Worm (Caenorhabditis elegans) whole organism, L2 larva: ENCODE data around the gene acs-21.

ENCODE experiments used
- R02D3.7 ChIP-seq: fragments of 150-350 bp; optimal IDR thresholded peaks from 2 replicates; lab custom pipeline; 2014; ENCODE audit warnings: missing biosample characterization, missing genetic modification characterization
- Y55F3AM.14 ChIP-seq: fragments of 200-800 bp; sonication (Bioruptor generic); optimal IDR thresholded peaks from 2 replicates; lab custom pipeline; 2018; ENCODE audit warnings: mild to moderate bottlenecking, missing genetic modification characterization, missing compliant biosample characterization
- ZK546.5 ChIP-seq: sonication (generic microtip); optimal IDR thresholded peaks from 2 replicates; lab custom pipeline; 2017; ENCODE audit warnings: missing biosample characterization, missing genetic modification characterization
- aly-2 ChIP-seq: fragments of 150-350 bp; optimal IDR thresholded peaks from 2 replicates; lab custom pipeline; 2014; ENCODE audit warnings: missing biosample characterization, missing genetic modification characterization
- ama-1 ChIP-seq: fragments of 150-350 bp; optimal IDR thresholded peaks from 2 replicates; lab custom pipeline; 2018; ENCODE audit warnings: inconsistent platforms
- blmp-1 ChIP-seq: sonication (generic microtip); optimal IDR thresholded peaks from 2 replicates; lab custom pipeline; 2017; ENCODE audit warnings: missing genetic modification characterization, mild to moderate bottlenecking, missing compliant biosample characterization, antibody characterized with exemption, moderate library complexity; ENCODE audit not compliant: insufficient read depth
- ceh-16 ChIP-seq: fragments of 150-350 bp; optimal IDR thresholded peaks from 2 replicates; lab custom pipeline; 2014; ENCODE audit warnings: missing biosample characterization, missing genetic modification characterization
- ceh-82 ChIP-seq: fragments of 150-350 bp; optimal IDR thresholded peaks from 2 replicates; lab custom pipeline; 2014; ENCODE audit warnings: missing biosample characterization, missing genetic modification characterization
- dmd-4 ChIP-seq: sonication (generic microtip); optimal IDR thresholded peaks from 2 replicates; lab custom pipeline; 2017; ENCODE audit warnings: missing biosample characterization, missing genetic modification characterization
- elt-3 ChIP-seq: sonication (generic microtip); optimal IDR thresholded peaks from 2 replicates; lab custom pipeline; 2017; ENCODE audit warnings: missing biosample characterization, missing genetic modification characterization
- fos-1 ChIP-seq: fragments of 150-350 bp; optimal IDR thresholded peaks from 2 replicates; lab custom pipeline; 2014; ENCODE audit warnings: missing biosample characterization, missing genetic modification characterization
- gmeb-1 ChIP-seq: fragments of 150-350 bp; optimal IDR thresholded peaks from 2 replicates; lab custom pipeline; 2014; ENCODE audit warnings: missing biosample characterization, missing genetic modification characterization
- lin-11 ChIP-seq: fragments of 150-350 bp; sonication (generic microtip); optimal IDR thresholded peaks from 2 replicates; lab custom pipeline; 2014; ENCODE audit warnings: missing biosample characterization, missing genetic modification characterization, inconsistent platforms, mixed read lengths
- lin-13 ChIP-seq: fragments of 150-350 bp; optimal IDR thresholded peaks from 2 replicates; lab custom pipeline; 2014; ENCODE audit warnings: missing biosample characterization, missing genetic modification reagents, missing genetic modification characterization
- lin-39 ChIP-seq: fragments of 150-350 bp; optimal IDR thresholded peaks from 2 replicates; lab custom pipeline; 2014; ENCODE audit warnings: missing biosample characterization, missing genetic modification reagents, missing genetic modification characterization
- lsy-2 ChIP-seq, 2 experiments: fragments of 150-350 bp in 1 of 2; sonication (generic microtip) in 1 of 2; optimal IDR thresholded peaks; 2 replicates each; lab custom pipeline; 2014 to 2017; ENCODE audit warnings: missing biosample characterization in 2 of 2, missing genetic modification characterization in 2 of 2
- mab-5 ChIP-seq: fragments of 150-350 bp; optimal IDR thresholded peaks from 2 replicates; lab custom pipeline; 2014; ENCODE audit warnings: missing biosample characterization, missing genetic modification characterization
- mbf-1 ChIP-seq: sonication (generic microtip); optimal IDR thresholded peaks from 2 replicates; lab custom pipeline; 2017; ENCODE audit warnings: missing biosample characterization, missing genetic modification characterization
- mdl-1 ChIP-seq, 2 experiments: fragments of 150-350 bp in 1 of 2; sonication (generic microtip) in 1 of 2; optimal IDR thresholded peaks; 2 replicates each; lab custom pipeline; 2017; ENCODE audit warnings: missing biosample characterization in 2 of 2, missing genetic modification characterization in 2 of 2
- nhr-11 ChIP-seq: fragments of 150-350 bp; optimal IDR thresholded peaks from 2 replicates; lab custom pipeline; 2014; ENCODE audit warnings: missing biosample characterization, missing genetic modification characterization
- nhr-12 ChIP-seq: fragments of 150-350 bp; optimal IDR thresholded peaks from 2 replicates; lab custom pipeline; 2014; ENCODE audit warnings: missing biosample characterization, missing genetic modification characterization
- nhr-129 ChIP-seq: fragments of 150-350 bp; optimal IDR thresholded peaks from 2 replicates; lab custom pipeline; 2014; ENCODE audit warnings: missing biosample characterization, missing genetic modification characterization
- nhr-21 ChIP-seq: fragments of 150-350 bp; optimal IDR thresholded peaks from 2 replicates; lab custom pipeline; 2014; ENCODE audit warnings: missing biosample characterization, missing genetic modification characterization
- nhr-23 ChIP-seq: fragments of 150-350 bp; optimal IDR thresholded peaks from 2 replicates; lab custom pipeline; 2014; ENCODE audit warnings: missing biosample characterization, missing genetic modification reagents, missing genetic modification characterization
- nhr-6 ChIP-seq: fragments of 150-350 bp; optimal IDR thresholded peaks from 2 replicates; lab custom pipeline; 2014; ENCODE audit warnings: missing biosample characterization, missing genetic modification characterization
- nhr-77 ChIP-seq: fragments of 150-350 bp; optimal IDR thresholded peaks from 2 replicates; lab custom pipeline; 2014; ENCODE audit warnings: missing biosample characterization, missing genetic modification characterization
- sem-4 ChIP-seq: fragments of 150-350 bp; optimal IDR thresholded peaks from 2 replicates; lab custom pipeline; 2014; ENCODE audit warnings: missing biosample characterization, missing genetic modification reagents, missing genetic modification characterization
- sma-3 ChIP-seq: sonication (generic microtip); optimal IDR thresholded peaks from 2 replicates; lab custom pipeline; 2016; ENCODE audit warnings: missing genetic modification reagents, missing genetic modification characterization, missing compliant biosample characterization
- unc-55 ChIP-seq: fragments of 150-350 bp; sonication (generic microtip); optimal IDR thresholded peaks from 3 replicates; lab custom pipeline; 2014; ENCODE audit warnings: missing biosample characterization, missing genetic modification reagents, missing genetic modification characterization
- unc-62 ChIP-seq: fragments of 150-350 bp; optimal IDR thresholded peaks from 2 replicates; lab custom pipeline; 2014; ENCODE audit warnings: missing biosample characterization, missing genetic modification reagents, missing genetic modification characterization
- zag-1 ChIP-seq: fragments of 150-350 bp; optimal IDR thresholded peaks from 2 replicates; lab custom pipeline; 2014; ENCODE audit warnings: missing biosample characterization, missing genetic modification characterization
- ztf-1 ChIP-seq: fragments of 200-800 bp; sonication (Bioruptor generic); conservative IDR thresholded peaks from 2 replicates; pipeline ENCODE4 v1.3.6; 2022; ENCODE audit warnings: missing genetic modification characterization, missing compliant biosample characterization
- ztf-11 ChIP-seq: sonication (generic microtip); optimal IDR thresholded peaks from 2 replicates; lab custom pipeline; 2017; ENCODE audit warnings: missing biosample characterization, missing genetic modification characterization
- ztf-4 ChIP-seq: fragments of 150-350 bp; optimal IDR thresholded peaks from 2 replicates; lab custom pipeline; 2014; ENCODE audit warnings: missing biosample characterization, missing genetic modification characterization

Gene acs-21

DNA sequence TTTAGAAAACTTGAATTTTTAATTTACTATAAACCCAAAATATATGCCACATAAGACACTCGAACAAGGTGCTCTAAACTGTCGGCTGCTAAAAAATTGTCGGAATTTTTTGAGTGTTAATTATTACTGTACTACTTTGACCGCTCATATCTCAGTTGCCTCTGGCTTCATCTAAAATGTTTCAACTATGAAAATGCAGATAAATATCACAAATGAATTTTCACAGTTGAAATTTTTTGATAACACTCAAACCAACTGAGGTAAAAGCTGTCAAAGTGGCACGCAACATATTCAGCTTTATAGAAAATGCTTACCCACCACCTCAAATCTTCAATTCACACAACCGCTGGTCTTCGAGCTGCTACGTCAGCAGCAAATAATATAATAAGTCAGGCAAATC lies at the start of gene acs-21:
Gene acs-21, plus strand, starts transcription at position 301 of the 400 bp plus-strand sequence.
- TF ChIP-seq sem-4 (no peak), unc-55 (no peak), mab-5 (tag; lab: Kevin White, UChicago) (no peak), nhr-77 (tag; lab: Kevin White, UChicago) (no peak), lin-13 (GFP tag; lab: Kevin White, UChicago) (no peak), nhr-12 (tag; lab: Kevin White, UChicago) (no peak), mdl-1 (tag; optimal IDR thresholded peaks at IDR 0.05; lab: Kevin White, UChicago) (no peak), dmd-4 (tag; lab: Kevin White, UChicago) (no peak)
- TF ChIP-seq, all 48 proteins: peak for 0

DNA sequence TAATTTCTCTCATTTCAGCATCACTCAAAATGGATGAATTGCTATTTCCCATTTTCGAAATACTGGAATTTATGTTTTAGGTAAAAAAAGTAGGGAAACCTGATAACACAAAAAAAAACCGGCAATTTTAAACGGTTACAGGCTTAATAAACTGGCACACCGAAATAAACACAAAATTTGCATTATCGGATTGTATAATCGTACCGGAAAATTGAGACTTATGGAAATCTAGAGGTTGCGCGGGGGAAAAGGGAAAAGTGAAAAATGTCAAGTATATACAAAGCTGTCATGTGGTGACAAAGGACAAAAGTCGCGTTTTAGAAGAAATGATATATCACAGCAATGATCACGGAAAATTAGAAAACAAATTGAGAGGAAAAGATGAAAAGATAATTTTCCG lies 49.6 kb upstream of the acs-21 start, which contains the start of gene chpf-2:
Gene chpf-2, minus strand, starts transcription at position 101 of the 400 bp plus-strand sequence.
- TF ChIP-seq fos-1 (no peak), ceh-16 (no peak), nhr-6 (tag; lab: Kevin White, UChicago) (no peak), ztf-1 (GFP tag; lab: Robert Waterston, UW) (no peak), ztf-11 (tag; lab: Kevin White, UChicago) (no peak)

DNA sequence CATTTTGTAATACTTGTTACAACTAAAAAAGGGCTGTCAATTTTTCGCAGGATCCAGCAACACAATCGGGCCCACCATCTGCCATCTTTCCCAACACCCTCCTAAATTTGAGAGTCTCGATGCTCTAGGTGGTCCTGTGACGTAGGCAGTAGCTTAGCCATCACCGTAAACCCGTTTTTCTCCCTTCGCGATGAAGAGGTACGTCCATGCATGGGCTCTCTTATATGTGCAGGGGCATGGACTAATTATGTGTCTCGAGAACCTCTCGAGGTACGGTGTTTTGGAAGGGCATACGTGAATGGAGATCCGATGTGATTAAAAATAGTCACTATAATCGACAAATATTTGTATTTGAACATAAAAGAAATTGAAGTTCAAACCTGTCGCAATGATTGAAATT lies 47.9 kb upstream of the acs-21 start:
- TF ChIP-seq nhr-129 (tag; lab: Kevin White, UChicago): no peak
- no peak for TF ChIP-seq nhr-77 (tag; lab: Kevin White, UChicago)
- no peak for TF ChIP-seq R02D3.7 (tag; lab: Kevin White, UChicago)
- TF ChIP-seq ztf-1 (GFP tag; lab: Robert Waterston, UW): no peak
- no peak for TF ChIP-seq ceh-82
- no peak for TF ChIP-seq lin-11 (tag; lab: Kevin White, UChicago)
- no peak for TF ChIP-seq mbf-1 (tag; lab: Kevin White, UChicago)
- no peak for TF ChIP-seq fos-1
- TF ChIP-seq sma-3 (GFP tag; lab: Kevin White, UChicago): no peak
- TF ChIP-seq aly-2 (tag; lab: Kevin White, UChicago): no peak
- TF ChIP-seq ama-1: no peak
- no peak for TF ChIP-seq dmd-4 (tag; lab: Kevin White, UChicago)
- TF ChIP-seq nhr-23 (tag; lab: Kevin White, UChicago): no peak
- no peak for TF ChIP-seq lin-13 (GFP tag; lab: Kevin White, UChicago)
- TF ChIP-seq nhr-6 (tag; lab: Kevin White, UChicago): no peak
- TF ChIP-seq lsy-2 (tag; optimal IDR thresholded peaks at IDR 0.05; lab: Kevin White, UChicago): no peak
- TF ChIP-seq nhr-21 (tag; lab: Kevin White, UChicago): no peak

DNA sequence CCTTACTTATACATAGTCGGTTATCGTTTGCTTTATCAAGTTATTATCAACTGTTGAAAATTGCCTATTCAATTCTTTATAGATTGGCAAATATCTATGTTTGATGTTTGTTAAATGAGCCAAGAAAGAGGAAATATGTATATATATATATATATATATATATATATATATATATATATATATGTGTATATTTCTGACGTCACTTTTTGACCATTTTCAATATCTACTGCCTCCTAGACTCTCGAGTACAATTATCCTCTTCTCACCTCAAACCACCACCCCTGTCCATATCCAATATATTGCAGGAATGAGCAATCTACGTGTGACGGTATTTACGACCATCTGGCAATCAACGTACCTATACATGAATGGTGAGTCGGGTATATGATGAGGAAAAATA lies 44.0 kb upstream of the acs-21 start, which contains the start of gene F59D6.1:
Gene F59D6.1, plus strand, starts transcription at position 301 of the 400 bp plus-strand sequence.
- TF ChIP-seq unc-62 (GFP tag; lab: Kevin White, UChicago) (no peak), elt-3 (tag; lab: Kevin White, UChicago) (no peak)

DNA sequence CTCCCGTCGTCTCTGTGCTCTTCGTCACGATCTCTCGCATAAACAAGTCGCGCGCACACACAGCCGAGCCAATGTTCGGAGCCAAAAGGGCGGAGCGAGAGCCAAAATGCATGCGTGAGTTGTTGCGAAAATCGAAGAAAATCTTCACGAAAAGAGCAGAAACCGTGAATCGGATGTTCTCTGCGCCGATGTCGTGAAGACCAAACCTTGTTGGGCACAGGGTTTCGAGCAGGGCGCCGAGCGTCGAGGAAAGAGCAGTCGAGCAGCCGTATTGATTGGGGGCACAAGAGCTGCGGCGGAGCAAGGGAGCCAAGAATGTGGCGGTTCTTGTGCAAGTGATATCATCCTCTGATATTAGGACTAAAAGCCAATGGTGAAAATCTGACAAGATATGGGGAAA lies 42.5 kb upstream of the acs-21 start:
- TF ChIP-seq lin-39 (no peak), gmeb-1 (tag; lab: Kevin White, UChicago) (no peak), ceh-16 (no peak), mab-5 (tag; lab: Kevin White, UChicago) (no peak), fos-1 (no peak), Y55F3AM.14 (no peak), nhr-6 (tag; lab: Kevin White, UChicago) (no peak)

DNA sequence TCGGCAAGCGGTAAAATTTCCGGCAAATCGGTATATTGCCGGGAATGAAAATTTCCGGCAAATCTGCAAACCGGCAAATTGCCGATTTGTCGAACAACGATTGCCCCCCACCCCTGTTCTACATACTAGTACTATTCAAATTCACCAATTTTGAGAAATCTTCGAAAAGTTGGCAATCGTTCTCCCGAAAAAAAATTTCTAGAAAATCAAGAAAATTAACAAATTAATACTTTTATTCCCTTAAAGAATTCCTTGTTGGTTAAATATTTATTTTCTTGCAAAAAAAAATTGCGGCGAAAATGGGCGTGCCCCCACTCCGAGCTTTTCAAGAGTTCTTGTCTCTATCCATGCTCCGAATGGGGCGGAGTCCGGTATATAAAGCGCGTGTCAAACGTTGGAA lies 34.6 kb upstream of the acs-21 start, which contains the start of gene C50H11.8:
Gene C50H11.8, plus strand, starts transcription at position 301 of the 400 bp plus-strand sequence.
- TF ChIP-seq dmd-4 (tag; lab: Kevin White, UChicago) (no peak), lsy-2 (tag; optimal IDR thresholded peaks at IDR 0.05; lab: Kevin White, UChicago) (no peak), ceh-16 (no peak), Y55F3AM.14 (no peak), nhr-11 (tag; lab: Kevin White, UChicago) (no peak), ZK546.5 (tag; lab: Kevin White, UChicago) (no peak), blmp-1 (no peak), lin-13 (GFP tag; lab: Kevin White, UChicago) (no peak), ztf-4 (tag; lab: Kevin White, UChicago) (no peak), unc-55 (no peak), zag-1 (tag; lab: Kevin White, UChicago) (no peak)
